Fruit fly (Drosophila melanogaster) whole organism, adult: Measurements from ENCODE around the gene Etfb.

Experiments
- CG11617 ChIP-seq: fragments of 200-800 bp; sonication (Bioruptor generic); optimal IDR thresholded peaks from 2 replicates; lab custom pipeline; 2017; ENCODE audit warnings: mild to moderate bottlenecking, missing biosample characterization, missing genetic modification reagents, missing genetic modification characterization
- CG12768 ChIP-seq: fragments of 200-800 bp; sonication (Bioruptor generic); optimal IDR thresholded peaks from 2 replicates; lab custom pipeline; 2017; ENCODE audit warnings: missing biosample characterization, missing genetic modification characterization, mild to moderate bottlenecking, moderate library complexity, missing genetic modification reagents
- CG14711 ChIP-seq: fragments of 200-800 bp; sonication (Bioruptor generic); optimal IDR thresholded peaks from 2 replicates; lab custom pipeline; 2018; ENCODE audit warnings: missing biosample characterization, mild to moderate bottlenecking, missing genetic modification characterization, moderate library complexity
- CG1620 ChIP-seq: fragments of 200-800 bp; sonication (Bioruptor generic); optimal IDR thresholded peaks from 2 replicates; lab custom pipeline; 2016; ENCODE audit warnings: missing biosample characterization, missing genetic modification characterization
- CG33017 ChIP-seq: fragments of 200-800 bp; sonication (Bioruptor generic); optimal IDR thresholded peaks from 2 replicates; lab custom pipeline; 2018; ENCODE audit warnings: missing biosample characterization, mild to moderate bottlenecking, missing genetic modification characterization, moderate library complexity
- CG5204 ChIP-seq: fragments of 200-800 bp; sonication (Bioruptor generic); optimal IDR thresholded peaks from 2 replicates; lab custom pipeline; 2016; ENCODE audit warnings: missing biosample characterization, missing genetic modification characterization
- CG7045 ChIP-seq: fragments of 200-800 bp; sonication (Bioruptor generic); optimal IDR thresholded peaks from 2 replicates; lab custom pipeline; 2017; ENCODE audit warnings: missing biosample characterization, mild to moderate bottlenecking, missing genetic modification characterization
- CG7101 ChIP-seq: fragments of 200-800 bp; sonication (Bioruptor generic); optimal IDR thresholded peaks from 2 replicates; lab custom pipeline; 2018; ENCODE audit warnings: missing biosample characterization, mild to moderate bottlenecking, missing genetic modification characterization, moderate library complexity
- Clk ChIP-seq: fragments of 200-800 bp; sonication (Bioruptor generic); optimal IDR thresholded peaks from 2 replicates; lab custom pipeline; 2017; ENCODE audit warnings: missing biosample characterization, missing genetic modification characterization
- Crg-1 ChIP-seq: fragments of 200-800 bp; sonication (Bioruptor generic); optimal IDR thresholded peaks from 2 replicates; lab custom pipeline; 2016; ENCODE audit warnings: missing biosample characterization, missing genetic modification characterization
- Hr96 ChIP-seq: fragments of 200-800 bp; sonication (Bioruptor generic); optimal IDR thresholded peaks from 2 replicates; lab custom pipeline; 2016; ENCODE audit warnings: missing biosample characterization, missing genetic modification characterization
- Mnt ChIP-seq: fragments of 200-800 bp; sonication (Bioruptor generic); optimal IDR thresholded peaks from 2 replicates; lab custom pipeline; 2016; ENCODE audit warnings: missing biosample characterization, mild to moderate bottlenecking, missing genetic modification characterization
- bab1 ChIP-seq: fragments of 200-800 bp; sonication (Bioruptor generic); optimal IDR thresholded peaks from 3 replicates; lab custom pipeline; 2019; ENCODE audit warnings: missing biosample characterization, mild to moderate bottlenecking, missing genetic modification characterization, moderate library complexity
- cic ChIP-seq: fragments of 200-800 bp; sonication (Bioruptor generic); optimal IDR thresholded peaks from 2 replicates; lab custom pipeline; 2017; ENCODE audit warnings: missing biosample characterization, mild to moderate bottlenecking, missing genetic modification characterization, moderate library complexity
- cnc ChIP-seq, 2 experiments: fragments of >200 bp; optimal IDR thresholded peaks; 2 replicates each; lab custom pipeline; 2017
- kay ChIP-seq: fragments of 200-800 bp; sonication (Bioruptor generic); peaks from one replicate; lab custom pipeline; 2016; ENCODE audit warnings: missing biosample characterization, missing genetic modification characterization, borderline replicate concordance
- ovo ChIP-seq: fragments of 200-800 bp; sonication (Bioruptor generic); optimal IDR thresholded peaks from 2 replicates; lab custom pipeline; 2016; ENCODE audit warnings: missing biosample characterization, missing genetic modification characterization
- pad ChIP-seq: fragments of 200-800 bp; sonication (Bioruptor generic); optimal IDR thresholded peaks from 3 replicates; lab custom pipeline; 2017; ENCODE audit warnings: missing biosample characterization, missing genetic modification characterization, mild to moderate bottlenecking, moderate library complexity, missing genetic modification reagents
- tj ChIP-seq: fragments of 200-800 bp; sonication (Bioruptor generic); optimal IDR thresholded peaks from 3 replicates; lab custom pipeline; 2017; ENCODE audit warnings: missing biosample characterization, mild to moderate bottlenecking, missing genetic modification characterization, moderate library complexity
- toe ChIP-seq: fragments of 200-800 bp; sonication (Bioruptor generic); optimal IDR thresholded peaks from 2 replicates; lab custom pipeline; 2016; ENCODE audit warnings: missing biosample characterization, missing genetic modification characterization

Etfb gene

dm6 chr3R:29829228-29829786, 26.6 kb upstream of the Etfb start:
- TF ChIP-seq Clk (no peak), Hr96 (GFP tag; lab: Kevin White, UChicago) (no peak), cnc (optimal IDR thresholded peaks at IDR 0.05; lab: Kevin White, UChicago) (no peak), cic (GFP tag; lab: Kevin White, UChicago) (no peak), ovo (GFP tag; lab: Kevin White, UChicago) (no peak), Crg-1 (no peak), tj (GFP tag; lab: Kevin White, UChicago) (no peak), CG7045 (no peak), CG33017 (tag; lab: Kevin White, UChicago) (no peak), pad (no peak), CG5204 (no peak), bab1 (GFP tag; lab: Kevin White, UChicago) (no peak), CG14711 (tag; lab: Kevin White, UChicago) (no peak), Mnt (no peak), kay (GFP tag; lab: Kevin White, UChicago) (no peak), CG11617 (GFP tag; lab: Kevin White, UChicago) (no peak), CG12768 (GFP tag; lab: Kevin White, UChicago) (no peak), CG7101 (tag; lab: Kevin White, UChicago) (no peak), toe (no peak), CG1620 (GFP tag; lab: Kevin White, UChicago) (no peak)

dm6 chr3R:29818434-29819268, 15.9 kb upstream of the Etfb start, which contains the start of gene neo:
neo (plus strand) TSS chr3R:29819131.
- TF ChIP-seq CG11617 (GFP tag; lab: Kevin White, UChicago) (no peak), CG7101 (tag; lab: Kevin White, UChicago) (no peak), ovo (GFP tag; lab: Kevin White, UChicago) (no peak), toe (no peak), CG5204 (no peak), CG1620 (GFP tag; lab: Kevin White, UChicago) (no peak), CG33017 (tag; lab: Kevin White, UChicago) (no peak), kay (GFP tag; lab: Kevin White, UChicago) (no peak), CG7045 (no peak), CG12768 (GFP tag; lab: Kevin White, UChicago) (no peak), cic (GFP tag; lab: Kevin White, UChicago) (no peak)

- TF ChIP-seq CG12768 (GFP tag; lab: Kevin White, UChicago) (no peak), CG11617 (GFP tag; lab: Kevin White, UChicago) (no peak), bab1 (GFP tag; lab: Kevin White, UChicago) (no peak), CG1620 (GFP tag; lab: Kevin White, UChicago) (no peak), ovo (GFP tag; lab: Kevin White, UChicago) (no peak), toe (no peak), CG14711 (tag; lab: Kevin White, UChicago) (no peak), pad (no peak), cic (GFP tag; lab: Kevin White, UChicago) (no peak), tj (GFP tag; lab: Kevin White, UChicago) (no peak), kay (GFP tag; lab: Kevin White, UChicago) (no peak), Mnt (no peak), CG7101 (tag; lab: Kevin White, UChicago) (no peak)
Measured at dm6 chr3R:29817664-29818063, 14.9 kb upstream of the Etfb start, which contains the start of gene CG7829. CG7829 (minus strand) TSS chr3R:29817764.

- TF ChIP-seq CG11617 (GFP tag; lab: Kevin White, UChicago), result no peak
- no peak for TF ChIP-seq pad
- no peak for TF ChIP-seq CG7045
- no peak for TF ChIP-seq tj (GFP tag; lab: Kevin White, UChicago)
- no peak for TF ChIP-seq kay (GFP tag; lab: Kevin White, UChicago)
- TF ChIP-seq ovo (GFP tag; lab: Kevin White, UChicago), result no peak
- TF ChIP-seq CG7101 (tag; lab: Kevin White, UChicago), result no peak
- no peak for TF ChIP-seq Clk
- TF ChIP-seq CG5204, result no peak
- no peak for TF ChIP-seq Hr96 (GFP tag; lab: Kevin White, UChicago)
- no peak for TF ChIP-seq CG14711 (tag; lab: Kevin White, UChicago)
- no peak for TF ChIP-seq CG12768 (GFP tag; lab: Kevin White, UChicago)
- TF ChIP-seq Mnt, result no peak
Measured at dm6 chr3R:29816266-29816665, 13.5 kb upstream of the Etfb start, which contains the start of gene Vps16B. Vps16B (minus strand) TSS chr3R:29816451.

- TF ChIP-seq bab1 (GFP tag; lab: Kevin White, UChicago) (peak; percentile 32), CG33017 (tag; lab: Kevin White, UChicago) (no peak), CG1620 (GFP tag; lab: Kevin White, UChicago) (no peak), CG7101 (tag; lab: Kevin White, UChicago) (no peak), tj (GFP tag; lab: Kevin White, UChicago) (no peak), Mnt (peak; percentile 1), cnc (optimal IDR thresholded peaks at IDR 0.05; lab: Kevin White, UChicago) (no peak), CG7045 (no peak), toe (no peak), CG11617 (GFP tag; lab: Kevin White, UChicago) (peak; percentile 49), CG12768 (GFP tag; lab: Kevin White, UChicago) (no peak), Crg-1 (no peak)
Measured at dm6 chr3R:29806682-29807393, 4.1 kb upstream of the Etfb start, which contains the start of the genes ca and ncd. ca (plus strand) TSS chr3R:29806811. ncd (minus strand) TSS chr3R:29807127.
